Worm (Caenorhabditis elegans): ENCODE data around the gene F59E12.6.

DNA sequence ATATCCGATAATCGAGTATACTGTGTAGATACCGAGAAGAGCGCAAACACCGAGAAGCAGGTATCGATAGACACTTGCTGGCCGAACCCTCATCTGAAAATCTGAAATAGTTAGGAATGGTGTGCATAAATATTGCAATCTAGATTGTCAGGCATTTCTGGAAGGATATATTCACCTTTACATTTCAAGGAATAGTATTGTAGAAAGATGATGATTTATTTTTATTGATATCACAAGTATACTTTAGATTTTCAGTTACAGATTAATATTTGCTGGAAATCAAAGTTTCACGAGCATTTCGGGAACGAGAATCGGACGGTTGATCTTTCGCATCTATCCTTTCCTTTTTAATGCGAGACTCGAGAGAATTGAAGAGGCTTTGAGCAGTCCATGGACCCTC lies 28.9 kb upstream of the F59E12.6 start, which contains the start of gene fut-3:
- TF ChIP-seq snpc-4 (tag; optimal IDR thresholded peaks at IDR 0.05) (no peak), unc-62 (GFP tag; optimal IDR thresholded peaks at IDR 0.05) (no peak), R02D3.7 (tag; optimal IDR thresholded peaks at IDR 0.05) (no peak), nhr-11 (tag; optimal IDR thresholded peaks at IDR 0.05) (no peak), pqm-1 (tag; optimal IDR thresholded peaks at IDR 0.05) (no peak), ztf-11 (tag; optimal IDR thresholded peaks at IDR 0.05) (no peak), nhr-12 (tag; optimal IDR thresholded peaks at IDR 0.05) (no peak), mdl-1 (tag; optimal IDR thresholded peaks at IDR 0.05) (no peak), elt-3 (tag; optimal IDR thresholded peaks at IDR 0.05) (no peak), skn-1 (tag; optimal IDR thresholded peaks at IDR 0.05) (no peak), lin-15B (tag; optimal IDR thresholded peaks at IDR 0.05) (no peak), fkh-10 (GFP tag; optimal IDR thresholded peaks at IDR 0.05) (no peak)
